Fruit fly (Drosophila melanogaster): ENCODE data around the gene Trim9.

- no peak for TF ChIP-seq psq (optimal IDR thresholded peaks at IDR 0.05)
- TF ChIP-seq h (optimal IDR thresholded peaks at IDR 0.05): no peak
Measured at dm6 chr2L:10671530-10671929, 126.8 kb downstream of the Trim9 start.
